Worm (Caenorhabditis elegans) whole organism, L2 larva: Measurements from ENCODE around the gene pfd-5.

Experiments
- C34F6.9 ChIP-seq: fragments of 150-350 bp; optimal IDR thresholded peaks from 2 replicates; lab custom pipeline; 2014; ENCODE audit warnings: missing biosample characterization, missing genetic modification characterization
- R02D3.7 ChIP-seq: fragments of 150-350 bp; optimal IDR thresholded peaks from 2 replicates; lab custom pipeline; 2014; ENCODE audit warnings: missing biosample characterization, missing genetic modification characterization
- Y55F3AM.14 ChIP-seq: fragments of 200-800 bp; sonication (Bioruptor generic); optimal IDR thresholded peaks from 2 replicates; lab custom pipeline; 2018; ENCODE audit warnings: mild to moderate bottlenecking, missing genetic modification characterization, missing compliant biosample characterization
- ZK546.5 ChIP-seq: sonication (generic microtip); optimal IDR thresholded peaks from 2 replicates; lab custom pipeline; 2017; ENCODE audit warnings: missing biosample characterization, missing genetic modification characterization
- alr-1 ChIP-seq: fragments of 150-350 bp; optimal IDR thresholded peaks from 2 replicates; lab custom pipeline; 2014; ENCODE audit warnings: missing biosample characterization, missing genetic modification characterization
- aly-2 ChIP-seq: fragments of 150-350 bp; optimal IDR thresholded peaks from 2 replicates; lab custom pipeline; 2014; ENCODE audit warnings: missing biosample characterization, missing genetic modification characterization
- blmp-1 ChIP-seq: sonication (generic microtip); optimal IDR thresholded peaks from 2 replicates; lab custom pipeline; 2017; ENCODE audit warnings: missing genetic modification characterization, mild to moderate bottlenecking, missing compliant biosample characterization, antibody characterized with exemption, moderate library complexity; ENCODE audit not compliant: insufficient read depth
- ceh-16 ChIP-seq: fragments of 150-350 bp; optimal IDR thresholded peaks from 2 replicates; lab custom pipeline; 2014; ENCODE audit warnings: missing biosample characterization, missing genetic modification characterization
- ceh-82 ChIP-seq: fragments of 150-350 bp; optimal IDR thresholded peaks from 2 replicates; lab custom pipeline; 2014; ENCODE audit warnings: missing biosample characterization, missing genetic modification characterization
- crh-2 ChIP-seq: sonication (generic microtip); optimal IDR thresholded peaks from 2 replicates; lab custom pipeline; 2017; ENCODE audit warnings: missing biosample characterization, missing genetic modification characterization
- dmd-4 ChIP-seq: sonication (generic microtip); optimal IDR thresholded peaks from 2 replicates; lab custom pipeline; 2017; ENCODE audit warnings: missing biosample characterization, missing genetic modification characterization
- egl-27 ChIP-seq: sonication (generic microtip); optimal IDR thresholded peaks from 3 replicates; lab custom pipeline; 2017; ENCODE audit warnings: missing biosample characterization, missing genetic modification reagents, missing genetic modification characterization
- elt-1 ChIP-seq: fragments of 150-350 bp; optimal IDR thresholded peaks from 2 replicates; lab custom pipeline; 2014; ENCODE audit warnings: missing biosample characterization, missing genetic modification characterization
- elt-3 ChIP-seq: sonication (generic microtip); optimal IDR thresholded peaks from 2 replicates; lab custom pipeline; 2017; ENCODE audit warnings: missing biosample characterization, missing genetic modification characterization
- fos-1 ChIP-seq: fragments of 150-350 bp; optimal IDR thresholded peaks from 2 replicates; lab custom pipeline; 2014; ENCODE audit warnings: missing biosample characterization, missing genetic modification characterization
- gmeb-1 ChIP-seq: fragments of 150-350 bp; optimal IDR thresholded peaks from 2 replicates; lab custom pipeline; 2014; ENCODE audit warnings: missing biosample characterization, missing genetic modification characterization
- lin-11 ChIP-seq: fragments of 150-350 bp; sonication (generic microtip); optimal IDR thresholded peaks from 2 replicates; lab custom pipeline; 2014; ENCODE audit warnings: missing biosample characterization, missing genetic modification characterization, inconsistent platforms, mixed read lengths
- lin-13 ChIP-seq: fragments of 150-350 bp; optimal IDR thresholded peaks from 2 replicates; lab custom pipeline; 2014; ENCODE audit warnings: missing biosample characterization, missing genetic modification reagents, missing genetic modification characterization
- lin-39 ChIP-seq: fragments of 150-350 bp; optimal IDR thresholded peaks from 2 replicates; lab custom pipeline; 2014; ENCODE audit warnings: missing biosample characterization, missing genetic modification reagents, missing genetic modification characterization
- lsy-2 ChIP-seq, 2 experiments: fragments of 150-350 bp in 1 of 2; sonication (generic microtip) in 1 of 2; optimal IDR thresholded peaks; 2 replicates each; lab custom pipeline; 2014 to 2017; ENCODE audit warnings: missing biosample characterization in 2 of 2, missing genetic modification characterization in 2 of 2
- mab-5 ChIP-seq: fragments of 150-350 bp; optimal IDR thresholded peaks from 2 replicates; lab custom pipeline; 2014; ENCODE audit warnings: missing biosample characterization, missing genetic modification characterization
- mbf-1 ChIP-seq: sonication (generic microtip); optimal IDR thresholded peaks from 2 replicates; lab custom pipeline; 2017; ENCODE audit warnings: missing biosample characterization, missing genetic modification characterization
- mdl-1 ChIP-seq, 2 experiments: fragments of 150-350 bp in 1 of 2; sonication (generic microtip) in 1 of 2; optimal IDR thresholded peaks; 2 replicates each; lab custom pipeline; 2017; ENCODE audit warnings: missing biosample characterization in 2 of 2, missing genetic modification characterization in 2 of 2
- nhr-10 ChIP-seq: sonication (generic microtip); optimal IDR thresholded peaks from 2 replicates; lab custom pipeline; 2017; ENCODE audit warnings: missing biosample characterization, missing genetic modification characterization
- nhr-11 ChIP-seq: fragments of 150-350 bp; optimal IDR thresholded peaks from 2 replicates; lab custom pipeline; 2014; ENCODE audit warnings: missing biosample characterization, missing genetic modification characterization
- nhr-12 ChIP-seq: fragments of 150-350 bp; optimal IDR thresholded peaks from 2 replicates; lab custom pipeline; 2014; ENCODE audit warnings: missing biosample characterization, missing genetic modification characterization
- nhr-129 ChIP-seq: fragments of 150-350 bp; optimal IDR thresholded peaks from 2 replicates; lab custom pipeline; 2014; ENCODE audit warnings: missing biosample characterization, missing genetic modification characterization
- nhr-21 ChIP-seq: fragments of 150-350 bp; optimal IDR thresholded peaks from 2 replicates; lab custom pipeline; 2014; ENCODE audit warnings: missing biosample characterization, missing genetic modification characterization
- nhr-23 ChIP-seq: fragments of 150-350 bp; optimal IDR thresholded peaks from 2 replicates; lab custom pipeline; 2014; ENCODE audit warnings: missing biosample characterization, missing genetic modification reagents, missing genetic modification characterization
- nhr-237 ChIP-seq: fragments of 150-350 bp; optimal IDR thresholded peaks from 2 replicates; lab custom pipeline; 2014; ENCODE audit warnings: missing biosample characterization, missing genetic modification characterization
- nhr-25 ChIP-seq: fragments of 150-350 bp; sonication (generic microtip); optimal IDR thresholded peaks from 3 replicates; lab custom pipeline; 2014; ENCODE audit warnings: missing biosample characterization, missing genetic modification characterization
- nhr-6 ChIP-seq: fragments of 150-350 bp; optimal IDR thresholded peaks from 2 replicates; lab custom pipeline; 2014; ENCODE audit warnings: missing biosample characterization, missing genetic modification characterization
- nhr-77 ChIP-seq: fragments of 150-350 bp; optimal IDR thresholded peaks from 2 replicates; lab custom pipeline; 2014; ENCODE audit warnings: missing biosample characterization, missing genetic modification characterization
- peb-1 ChIP-seq: fragments of 150-350 bp; optimal IDR thresholded peaks from 2 replicates; lab custom pipeline; 2014; ENCODE audit warnings: missing biosample characterization, missing genetic modification characterization
- skn-1 ChIP-seq: sonication (generic microtip); optimal IDR thresholded peaks from 2 replicates; lab custom pipeline; 2017; ENCODE audit warnings: missing biosample characterization, missing genetic modification characterization
- sma-3 ChIP-seq: sonication (generic microtip); optimal IDR thresholded peaks from 2 replicates; lab custom pipeline; 2016; ENCODE audit warnings: missing genetic modification reagents, missing genetic modification characterization, missing compliant biosample characterization
- sma-9 ChIP-seq, 2 experiments: fragments of 150-350 bp in 1 of 2; sonication (generic microtip) in 1 of 2; optimal IDR thresholded peaks; 2 replicates each; lab custom pipeline; 2014 to 2016; ENCODE audit warnings: missing genetic modification characterization in 2 of 2, mild to moderate bottlenecking in 1 of 2, missing biosample characterization in 1 of 2, missing compliant biosample characterization in 1 of 2, missing genetic modification reagents in 1 of 2, moderate library complexity in 1 of 2
- snpc-4 ChIP-seq: fragments of 150-350 bp; optimal IDR thresholded peaks from 2 replicates; lab custom pipeline; 2014; ENCODE audit warnings: missing biosample characterization, missing genetic modification characterization
- unc-39 ChIP-seq: fragments of 150-350 bp; optimal IDR thresholded peaks from 2 replicates; lab custom pipeline; 2014; ENCODE audit warnings: missing biosample characterization, missing genetic modification characterization
- unc-55 ChIP-seq: fragments of 150-350 bp; sonication (generic microtip); optimal IDR thresholded peaks from 3 replicates; lab custom pipeline; 2014; ENCODE audit warnings: missing biosample characterization, missing genetic modification reagents, missing genetic modification characterization
- zag-1 ChIP-seq: fragments of 150-350 bp; optimal IDR thresholded peaks from 2 replicates; lab custom pipeline; 2014; ENCODE audit warnings: missing biosample characterization, missing genetic modification characterization
- ztf-1 ChIP-seq: fragments of 200-800 bp; sonication (Bioruptor generic); conservative IDR thresholded peaks from 2 replicates; pipeline ENCODE4 v1.3.6; 2022; ENCODE audit warnings: missing genetic modification characterization, missing compliant biosample characterization
- ztf-11 ChIP-seq: sonication (generic microtip); optimal IDR thresholded peaks from 2 replicates; lab custom pipeline; 2017; ENCODE audit warnings: missing biosample characterization, missing genetic modification characterization
- ztf-4 ChIP-seq: fragments of 150-350 bp; optimal IDR thresholded peaks from 2 replicates; lab custom pipeline; 2014; ENCODE audit warnings: missing biosample characterization, missing genetic modification characterization

Gene pfd-5

ce11 chrIII:7155631-7156030 is 43.1 kb downstream of the pfd-5 start (continued):
- TF ChIP-seq ZK546.5 (peak; percentile 64), nhr-6 (tag; lab: Kevin White, UChicago) (peak; percentile 96), mbf-1 (tag; lab: Kevin White, UChicago) (no peak), nhr-23 (tag; lab: Kevin White, UChicago) (no peak), ceh-82 (no peak), alr-1 (tag; lab: Kevin White, UChicago) (no peak), R02D3.7 (no peak), fos-1 (tag; lab: Kevin White, UChicago) (peak; percentile 78), zag-1 (tag; lab: Kevin White, UChicago) (peak; percentile 93), sma-9 (GFP tag; optimal IDR thresholded peaks at IDR 0.05; lab: Kevin White, UChicago) (peak; percentile 98), sma-9 (tag; optimal IDR thresholded peaks at IDR 0.05; lab: Kevin White, UChicago) (peak; percentile 38), nhr-25 (tag; lab: Kevin White, UChicago) (peak; percentile 92), sma-3 (GFP tag; lab: Kevin White, UChicago) (peak; percentile 88), nhr-129 (peak; percentile 94), peb-1 (no peak), lsy-2 (tag; optimal IDR thresholded peaks at IDR 0.05; lab: Kevin White, UChicago) (peak; percentile 74 to 95), ceh-16 (tag; lab: Kevin White, UChicago) (peak; percentile 76), lin-39 (tag; lab: Kevin White, UChicago) (peak; percentile 35), gmeb-1 (peak; percentile 77), mdl-1 (tag; optimal IDR thresholded peaks at IDR 0.05; lab: Kevin White, UChicago) (peak; percentile 98 to 99), ztf-11 (peak; percentile 69), blmp-1 (tag; lab: Kevin White, UChicago) (peak; percentile 49), unc-39 (tag; lab: Kevin White, UChicago) (no peak), mab-5 (tag; lab: Kevin White, UChicago) (peak; percentile 84), nhr-10 (tag; lab: Kevin White, UChicago) (peak; percentile 75), skn-1 (tag; lab: Kevin White, UChicago) (no peak)

DNA sequence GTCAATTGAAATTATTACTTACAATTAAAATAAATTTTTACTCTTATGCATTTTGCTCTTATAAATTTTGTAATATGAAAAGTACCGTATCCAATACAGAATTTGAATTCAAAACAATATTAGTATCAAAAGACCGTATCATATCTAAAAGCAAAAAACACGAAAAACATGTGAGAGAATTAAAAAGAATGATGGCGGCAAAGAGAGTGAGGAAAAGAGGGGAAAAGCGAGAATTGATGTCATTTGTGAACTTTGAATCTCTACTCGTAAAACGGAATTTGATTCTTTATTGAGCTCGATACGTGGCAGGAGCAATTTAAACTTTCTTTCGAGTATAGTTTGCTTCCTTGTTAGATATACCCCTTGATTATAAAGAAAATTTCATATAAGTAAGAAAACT is 44.2 kb downstream of the pfd-5 start:
- TF ChIP-seq nhr-6 (tag; lab: Kevin White, UChicago), result no peak
- peak; percentile 13 for TF ChIP-seq skn-1 (tag; lab: Kevin White, UChicago)
- TF ChIP-seq crh-2 (tag; lab: Kevin White, UChicago), result peak; percentile 50
- peak; percentile 40 for TF ChIP-seq sma-9 (GFP tag; optimal IDR thresholded peaks at IDR 0.05; lab: Kevin White, UChicago)
- TF ChIP-seq sma-9 (tag; optimal IDR thresholded peaks at IDR 0.05; lab: Kevin White, UChicago), result no peak
- no peak for TF ChIP-seq mdl-1 (tag; optimal IDR thresholded peaks at IDR 0.05; lab: Kevin White, UChicago)
- TF ChIP-seq unc-55, result peak; percentile 28

DNA sequence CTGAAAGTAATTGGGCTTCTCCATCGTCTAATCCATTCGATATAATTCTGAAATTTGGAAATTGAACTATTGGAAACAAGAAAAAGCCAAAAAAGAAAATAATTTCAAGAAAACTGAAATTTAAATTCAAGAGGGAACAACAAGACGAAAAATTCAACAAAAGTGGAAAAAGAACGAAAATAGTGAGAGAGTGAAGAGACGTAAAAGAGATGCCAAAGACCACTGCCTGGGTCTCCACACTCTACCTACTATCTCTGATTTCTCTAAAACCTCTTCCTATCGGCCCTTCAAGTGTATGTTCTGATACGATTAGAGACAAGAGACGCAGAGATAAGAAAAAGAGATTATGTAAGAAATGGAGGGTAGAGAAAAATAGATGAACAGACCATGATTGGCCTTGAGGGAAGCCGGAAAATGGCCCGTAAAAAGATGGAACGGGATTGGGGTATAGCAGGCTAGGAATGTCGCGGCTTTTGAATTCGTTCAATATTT is 44.9 kb downstream of the pfd-5 start, which contains the start of gene ogt-1:
TSS of gene ogt-1 (minus strand) at position 51 of the 492 bp plus-strand sequence.
- TF ChIP-seq Y55F3AM.14 (peak; percentile 39), R02D3.7 (no peak), ztf-1 (GFP tag; lab: Robert Waterston, UW) (no peak), zag-1 (tag; lab: Kevin White, UChicago) (peak; percentile 58), nhr-12 (tag; lab: Kevin White, UChicago) (no peak), nhr-6 (tag; lab: Kevin White, UChicago) (peak; percentile 91), gmeb-1 (peak; percentile 81), ZK546.5 (peak; percentile 48), C34F6.9 (tag; lab: Kevin White, UChicago) (peak; percentile 94), nhr-237 (no peak), nhr-21 (tag; lab: Kevin White, UChicago) (peak; percentile 72), elt-1 (tag; lab: Kevin White, UChicago) (no peak), lin-11 (tag; lab: Kevin White, UChicago) (no peak), egl-27 (tag; lab: Kevin White, UChicago) (peak; percentile 98), nhr-129 (peak; percentile 90), nhr-25 (tag; lab: Kevin White, UChicago) (peak; percentile 94), aly-2 (no peak), sma-3 (GFP tag; lab: Kevin White, UChicago) (peak; percentile 86), unc-55 (peak; percentile 96), nhr-11 (tag; lab: Kevin White, UChicago) (no peak), ceh-82 (no peak), fos-1 (tag; lab: Kevin White, UChicago) (peak; percentile 79), mdl-1 (tag; optimal IDR thresholded peaks at IDR 0.05; lab: Kevin White, UChicago) (peak; percentile 71 to 85), sma-9 (GFP tag; optimal IDR thresholded peaks at IDR 0.05; lab: Kevin White, UChicago) (peak; percentile 98), sma-9 (tag; optimal IDR thresholded peaks at IDR 0.05; lab: Kevin White, UChicago) (no peak), nhr-77 (tag; lab: Kevin White, UChicago) (no peak), lsy-2 (tag; optimal IDR thresholded peaks at IDR 0.05; lab: Kevin White, UChicago) (peak; percentile 56 to 93), peb-1 (no peak), crh-2 (tag; lab: Kevin White, UChicago) (peak; percentile 95), ztf-11 (no peak), unc-39 (tag; lab: Kevin White, UChicago) (no peak), elt-3 (tag; lab: Kevin White, UChicago) (no peak), blmp-1 (tag; lab: Kevin White, UChicago) (peak; percentile 66), ztf-4 (tag; lab: Kevin White, UChicago) (peak; percentile 93), snpc-4 (peak; percentile 80), nhr-23 (tag; lab: Kevin White, UChicago) (no peak), mab-5 (tag; lab: Kevin White, UChicago) (peak; percentile 64), ceh-16 (tag; lab: Kevin White, UChicago) (peak; percentile 67), dmd-4 (no peak), skn-1 (tag; lab: Kevin White, UChicago) (no peak), lin-13 (GFP tag; lab: Kevin White, UChicago) (peak; percentile 82), nhr-10 (tag; lab: Kevin White, UChicago) (no peak), lin-39 (tag; lab: Kevin White, UChicago) (no peak)
